Worm (Caenorhabditis elegans) whole organism, L4/young adult: ENCODE data around the gene arrd-5.

Experiments
- W03F9.2 ChIP-seq: fragments of 150-350 bp; optimal IDR thresholded peaks from 2 replicates; lab custom pipeline; 2014; ENCODE audit warnings: missing biosample characterization, missing genetic modification characterization
- dao-5 ChIP-seq: sonication (generic microtip); optimal IDR thresholded peaks from 2 replicates; lab custom pipeline; 2016; ENCODE audit warnings: missing genotype, missing genetic modification characterization, moderate library complexity, missing compliant biosample characterization

DNA sequence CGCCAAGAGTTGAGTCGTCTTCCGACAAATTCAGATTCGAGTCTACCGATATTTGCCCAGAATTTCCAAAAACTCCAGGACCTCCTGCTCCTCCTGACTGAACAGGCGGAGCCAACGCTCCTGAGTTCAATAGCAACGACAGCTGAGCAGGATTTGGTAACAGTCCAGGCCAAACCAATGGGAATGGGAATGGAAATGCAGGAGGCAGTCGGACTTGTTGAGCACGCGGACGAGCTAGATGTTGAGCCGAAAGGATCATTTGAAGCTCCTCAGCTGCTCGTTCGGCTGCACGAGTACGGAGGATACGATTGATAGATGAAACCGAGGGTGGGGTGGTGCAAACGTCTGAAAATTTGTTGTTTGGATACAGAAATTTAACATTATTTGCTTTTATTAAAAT, 8.1 kb upstream of the arrd-5 start:
- TF ChIP-seq W03F9.2 (tag; lab: Kevin White, UChicago): no peak
- no peak for TF ChIP-seq dao-5
